Worm (Caenorhabditis elegans) whole organism, L1 larva: Measurements from ENCODE around the gene C14A6.6.

Experiments used
- C04F5.9 ChIP-seq: sonication (generic microtip); optimal IDR thresholded peaks from 2 replicates; lab custom pipeline; 2016; ENCODE audit warnings: missing genetic modification characterization, missing compliant biosample characterization
- C34B4.2 ChIP-seq: sonication (generic microtip); optimal IDR thresholded peaks from 2 replicates; lab custom pipeline; 2017; ENCODE audit warnings: mild to moderate bottlenecking, missing genetic modification characterization, missing compliant biosample characterization
- Y116A8C.19 ChIP-seq: sonication (generic microtip); optimal IDR thresholded peaks from 2 replicates; lab custom pipeline; 2016; ENCODE audit warnings: missing compliant biosample characterization, missing genetic modification characterization, borderline replicate concordance
- alr-1 ChIP-seq: fragments of 200-800 bp; sonication (Bioruptor generic); optimal IDR thresholded peaks from 2 replicates; lab custom pipeline; 2018; ENCODE audit warnings: borderline replicate concordance, mild to moderate bottlenecking, missing genetic modification characterization, missing compliant biosample characterization
- ama-1 ChIP-seq: fragments of 150-350 bp; optimal IDR thresholded peaks from 2 replicates; lab custom pipeline; 2014
- ceh-63 ChIP-seq: fragments of 200-800 bp; sonication (Bioruptor generic); optimal IDR thresholded peaks from 2 replicates; lab custom pipeline; 2018; ENCODE audit warnings: mild to moderate bottlenecking, missing genetic modification characterization, missing compliant biosample characterization
- ceh-8 ChIP-seq: fragments of 200-800 bp; sonication (Bioruptor generic); optimal IDR thresholded peaks from 2 replicates; lab custom pipeline; 2018; ENCODE audit warnings: mild to moderate bottlenecking, missing genetic modification characterization, moderate library complexity, missing compliant biosample characterization
- ceh-82 ChIP-seq, 3 experiments: fragments of 150-350 bp in 1 of 3; sonication (generic microtip) in 2 of 3; optimal IDR thresholded peaks; 2 replicates each; lab custom pipeline; 2014 to 2017; ENCODE audit warnings: missing biosample characterization in 3 of 3, missing genetic modification characterization in 3 of 3
- ceh-90 ChIP-seq: sonication (generic microtip); optimal IDR thresholded peaks from 2 replicates; lab custom pipeline; 2016; ENCODE audit warnings: missing genetic modification characterization, missing compliant biosample characterization
- dsc-1 ChIP-seq: sonication (generic microtip); optimal IDR thresholded peaks from 2 replicates; lab custom pipeline; 2016; ENCODE audit warnings: mild to moderate bottlenecking, missing genetic modification characterization, missing compliant biosample characterization
- egl-13 ChIP-seq: sonication (generic microtip); optimal IDR thresholded peaks from 2 replicates; lab custom pipeline; 2016; ENCODE audit warnings: missing genotype, missing genetic modification reagents, missing genetic modification characterization, missing compliant biosample characterization
- elt-3 ChIP-seq, 6 experiments: fragments of 150-350 bp in 1 of 6; sonication (generic microtip); optimal IDR thresholded peaks; 2 replicates each; lab custom pipeline; 2017 to 2018; ENCODE audit warnings: missing biosample characterization in 6 of 6, missing genetic modification characterization in 6 of 6, inconsistent platforms in 1 of 6
- ets-5 ChIP-seq: fragments of 200-800 bp; sonication (Bioruptor generic); IDR thresholded peaks from 2 replicates; pipeline ENCODE4 v1.3.6; 2022; ENCODE audit warnings: missing genetic modification characterization, missing compliant biosample characterization
- fkh-10 ChIP-seq: sonication (generic microtip); optimal IDR thresholded peaks from 2 replicates; lab custom pipeline; 2017; ENCODE audit warnings: missing biosample characterization, missing genetic modification reagents, missing genetic modification characterization
- grh-1 ChIP-seq: fragments of 200-800 bp; sonication (Bioruptor generic); IDR thresholded peaks from 2 replicates; pipeline ENCODE4 v1.3.6; 2022; ENCODE audit warnings: missing genetic modification reagents, missing genetic modification characterization, missing compliant biosample characterization
- irx-1 ChIP-seq: sonication (generic microtip); optimal IDR thresholded peaks from 2 replicates; lab custom pipeline; 2016; ENCODE audit warnings: missing genetic modification characterization, missing compliant biosample characterization
- isw-1 ChIP-seq: fragments of 200-800 bp; sonication (Bioruptor generic); IDR thresholded peaks from 2 replicates; pipeline ENCODE4 v1.3.6; 2022; ENCODE audit warnings: missing genetic modification characterization, missing compliant biosample characterization
- jun-1 ChIP-seq: fragments of 150-350 bp; optimal IDR thresholded peaks from 2 replicates; lab custom pipeline; 2014; ENCODE audit warnings: missing biosample characterization, missing genetic modification reagents, missing genetic modification characterization
- lin-14 ChIP-seq: fragments of 200-800 bp; sonication (Bioruptor generic); optimal IDR thresholded peaks from 2 replicates; lab custom pipeline; 2018; ENCODE audit warnings: mild to moderate bottlenecking, missing genetic modification characterization, moderate library complexity, missing compliant biosample characterization
- lin-15B ChIP-seq: fragments of 150-350 bp; sonication (generic microtip); optimal IDR thresholded peaks from 3 replicates; lab custom pipeline; 2014; ENCODE audit warnings: missing biosample characterization, missing genetic modification characterization
- lin-39 ChIP-seq: fragments of 150-350 bp; optimal IDR thresholded peaks from 2 replicates; lab custom pipeline; 2014; ENCODE audit warnings: missing biosample characterization, missing genetic modification reagents, missing genetic modification characterization
- lir-3 ChIP-seq: sonication (generic microtip); optimal IDR thresholded peaks from 2 replicates; lab custom pipeline; 2016; ENCODE audit warnings: mild to moderate bottlenecking, missing genetic modification characterization, moderate library complexity, missing compliant biosample characterization; ENCODE audit not compliant: poor library complexity
- lsy-2 ChIP-seq, 2 experiments: fragments of 150-350 bp; optimal IDR thresholded peaks; 2 replicates each; lab custom pipeline; 2014; ENCODE audit warnings: missing biosample characterization in 2 of 2, missing genetic modification characterization in 2 of 2
- mep-1 ChIP-seq: fragments of 150-350 bp; optimal IDR thresholded peaks from 2 replicates; lab custom pipeline; 2014; ENCODE audit warnings: missing biosample characterization, missing genetic modification characterization
- nhr-11 ChIP-seq: fragments of 150-350 bp; optimal IDR thresholded peaks from 2 replicates; lab custom pipeline; 2014; ENCODE audit warnings: missing biosample characterization, missing genetic modification characterization
- nhr-19 ChIP-seq: fragments of 200-800 bp; sonication (Bioruptor generic); conservative IDR thresholded peaks from 2 replicates; pipeline ENCODE4 v1.3.6; 2022; ENCODE audit warnings: missing genetic modification characterization, missing compliant biosample characterization
- nhr-28 ChIP-seq: fragments of 150-350 bp; optimal IDR thresholded peaks from 2 replicates; lab custom pipeline; 2014; ENCODE audit warnings: missing biosample characterization, missing genetic modification characterization
- nhr-71 ChIP-seq: sonication (generic microtip); optimal IDR thresholded peaks from 2 replicates; lab custom pipeline; 2016; ENCODE audit warnings: mild to moderate bottlenecking, missing genetic modification characterization, moderate library complexity, missing compliant biosample characterization
- pag-3 ChIP-seq: sonication (generic microtip); optimal IDR thresholded peaks from 2 replicates; lab custom pipeline; 2017; ENCODE audit warnings: missing genetic modification characterization, mild to moderate bottlenecking, missing compliant biosample characterization, antibody characterized with exemption, borderline replicate concordance; ENCODE audit not compliant: insufficient read depth
- pqm-1 ChIP-seq: sonication (generic microtip); optimal IDR thresholded peaks from 3 replicates; lab custom pipeline; 2017; ENCODE audit warnings: missing biosample characterization, missing genetic modification characterization
- rnt-1 ChIP-seq: sonication (generic microtip); optimal IDR thresholded peaks from 2 replicates; lab custom pipeline; 2016; ENCODE audit warnings: mild to moderate bottlenecking, missing genetic modification characterization, moderate library complexity, missing compliant biosample characterization
- skn-1 ChIP-seq: fragments of 150-350 bp; optimal IDR thresholded peaks from 2 replicates; lab custom pipeline; 2014; ENCODE audit warnings: missing biosample characterization, missing genetic modification characterization
- unc-130 ChIP-seq: fragments of 150-350 bp; optimal IDR thresholded peaks from 2 replicates; lab custom pipeline; 2017; ENCODE audit warnings: missing biosample characterization, missing genetic modification characterization, inconsistent platforms
- unc-30 ChIP-seq: sonication (generic microtip); optimal IDR thresholded peaks from 2 replicates; lab custom pipeline; 2017; ENCODE audit warnings: missing biosample characterization, missing genetic modification characterization
- xbp-1 ChIP-seq: sonication (generic microtip); optimal IDR thresholded peaks from 2 replicates; lab custom pipeline; 2016; ENCODE audit warnings: missing genetic modification characterization, missing compliant biosample characterization
- zag-1 ChIP-seq: fragments of 150-350 bp; optimal IDR thresholded peaks from 2 replicates; lab custom pipeline; 2014; ENCODE audit warnings: missing biosample characterization, missing genetic modification characterization
- ztf-11 ChIP-seq, 2 experiments: sonication (generic microtip); optimal IDR thresholded peaks; 2 replicates each; lab custom pipeline; 2016 to 2017; ENCODE audit warnings: missing genetic modification characterization in 2 of 2, missing biosample characterization in 1 of 2, missing compliant biosample characterization in 1 of 2

The C14A6.6 gene

ce11 chrV:18164758-18165157 is 2.3 kb downstream of the C14A6.6 start, which contains the start of gene C14A6.5:
TSS of gene C14A6.5 (minus strand) at chrV:18164858.
- no peak for TF ChIP-seq lin-14 (GFP tag; lab: Kevin White, UChicago)
- no peak for TF ChIP-seq dsc-1 (tag; lab: Kevin White, UChicago)
- no peak for TF ChIP-seq irx-1 (tag; lab: Kevin White, UChicago)
- no peak for TF ChIP-seq nhr-28 (tag; lab: Kevin White, UChicago)
- TF ChIP-seq mep-1: no peak
- TF ChIP-seq jun-1 (tag; lab: Kevin White, UChicago): no peak
- no peak for TF ChIP-seq pag-3

- TF ChIP-seq unc-130 (tag; lab: Kevin White, UChicago): no peak
These were observed 3.6 kb downstream of the C14A6.6 start for ce11 chrV:18163434-18163833.

- no peak for TF ChIP-seq ets-5 (GFP tag; lab: Robert Waterston, UW)
- no peak for TF ChIP-seq pqm-1
- TF ChIP-seq lin-39 (tag; lab: Kevin White, UChicago): no peak
- TF ChIP-seq nhr-19 (GFP tag; lab: Robert Waterston, UW): no peak
- TF ChIP-seq nhr-71: no peak
- no peak for TF ChIP-seq nhr-28 (tag; lab: Kevin White, UChicago)
- TF ChIP-seq unc-30 (tag; lab: Kevin White, UChicago): no peak
- no peak for TF ChIP-seq unc-130 (tag; lab: Kevin White, UChicago)
- TF ChIP-seq ceh-82 (tag; optimal IDR thresholded peaks at IDR 0.05; lab: Kevin White, UChicago): no peak
- no peak for TF ChIP-seq C34B4.2
- no peak for TF ChIP-seq skn-1 (tag; lab: Kevin White, UChicago)
- no peak for TF ChIP-seq ama-1 (lab: Kevin White, UChicago)
- TF ChIP-seq lin-15B (tag; lab: Kevin White, UChicago): no peak
- no peak for TF ChIP-seq xbp-1 (tag; lab: Kevin White, UChicago)
- TF ChIP-seq C04F5.9: no peak
- TF ChIP-seq rnt-1 (tag; lab: Kevin White, UChicago): no peak
- TF ChIP-seq isw-1 (GFP tag; lab: Robert Waterston, UW): no peak
- TF ChIP-seq egl-13 (tag; lab: Kevin White, UChicago): no peak
- no peak for TF ChIP-seq ceh-63
- TF ChIP-seq elt-3 (tag; optimal IDR thresholded peaks at IDR 0.05; lab: Kevin White, UChicago): no peak
- TF ChIP-seq, all 84 proteins: peak for 0
These were observed 4.5 kb downstream of the C14A6.6 start, which contains the start of gene C14A6.12 for ce11 chrV:18162568-18162967. TSS of gene C14A6.12 (minus strand) at chrV:18162668.

- TF ChIP-seq nhr-71 (no peak), lsy-2 (tag; optimal IDR thresholded peaks at IDR 0.05; lab: Kevin White, UChicago) (no peak), egl-13 (tag; lab: Kevin White, UChicago) (no peak), ama-1 (lab: Kevin White, UChicago) (no peak), ceh-8 (no peak), ztf-11 (tag; optimal IDR thresholded peaks at IDR 0.05; lab: Kevin White, UChicago) (no peak), skn-1 (tag; lab: Kevin White, UChicago) (no peak), lir-3 (tag; lab: Kevin White, UChicago) (no peak), ceh-90 (tag; lab: Kevin White, UChicago) (no peak), nhr-11 (tag; lab: Kevin White, UChicago) (no peak), zag-1 (no peak), unc-130 (tag; lab: Kevin White, UChicago) (no peak), ceh-63 (no peak), Y116A8C.19 (no peak), alr-1 (tag; lab: Kevin White, UChicago) (no peak), fkh-10 (GFP tag; lab: Kevin White, UChicago) (no peak), grh-1 (no peak), lin-39 (tag; lab: Kevin White, UChicago) (no peak)
These were observed 5.8 kb downstream of the C14A6.6 start, which contains the start of gene C14A6.13 for ce11 chrV:18161228-18161627. TSS of gene C14A6.13 (minus strand) at chrV:18161328.
